Worm (Caenorhabditis elegans) whole organism, L1 larva: ENCODE results near the gene str-123.

Source experiments
- F16B12.6 ChIP-seq: fragments of 150-350 bp; optimal IDR thresholded peaks from 2 replicates; lab custom pipeline; 2014; ENCODE audit warnings: missing biosample characterization, missing genetic modification characterization
- Y116A8C.19 ChIP-seq: sonication (generic microtip); optimal IDR thresholded peaks from 2 replicates; lab custom pipeline; 2016; ENCODE audit warnings: missing compliant biosample characterization, missing genetic modification characterization, borderline replicate concordance
- aly-2 ChIP-seq: fragments of 150-350 bp; optimal IDR thresholded peaks from 2 replicates; lab custom pipeline; 2014; ENCODE audit warnings: missing biosample characterization, missing genetic modification characterization
- ama-1 ChIP-seq: fragments of 150-350 bp; optimal IDR thresholded peaks from 2 replicates; lab custom pipeline; 2014
- ceh-8 ChIP-seq: fragments of 200-800 bp; sonication (Bioruptor generic); optimal IDR thresholded peaks from 2 replicates; lab custom pipeline; 2018; ENCODE audit warnings: mild to moderate bottlenecking, missing genetic modification characterization, moderate library complexity, missing compliant biosample characterization
- ceh-82 ChIP-seq, 3 experiments: fragments of 150-350 bp in 1 of 3; sonication (generic microtip) in 2 of 3; optimal IDR thresholded peaks; 2 replicates each; lab custom pipeline; 2014 to 2017; ENCODE audit warnings: missing biosample characterization in 3 of 3, missing genetic modification characterization in 3 of 3
- ceh-88 ChIP-seq: fragments of 200-800 bp; sonication (Bioruptor generic); IDR thresholded peaks from 2 replicates; pipeline ENCODE4 v1.3.6; 2022; ENCODE audit warnings: missing genetic modification characterization, missing compliant biosample characterization
- ceh-90 ChIP-seq: sonication (generic microtip); optimal IDR thresholded peaks from 2 replicates; lab custom pipeline; 2016; ENCODE audit warnings: missing genetic modification characterization, missing compliant biosample characterization
- ces-1 ChIP-seq: fragments of 150-350 bp; optimal IDR thresholded peaks from 2 replicates; lab custom pipeline; 2014; ENCODE audit warnings: missing biosample characterization, missing genetic modification reagents, missing genetic modification characterization
- efl-1 ChIP-seq, 4 experiments: fragments of 150-350 bp; optimal IDR thresholded peaks in 3 of 4; peaks in 1 of 4; 1 replicate in 1 of 4; 2 replicates in 3 of 4; lab custom pipeline; 2014; ENCODE audit warnings: missing biosample characterization in 2 of 4, missing genetic modification characterization in 2 of 4, missing genetic modification reagents in 2 of 4
- elt-2 ChIP-seq: sonication (generic microtip); optimal IDR thresholded peaks from 2 replicates; lab custom pipeline; 2016; ENCODE audit warnings: missing genetic modification characterization, mild to moderate bottlenecking, inconsistent platforms, missing compliant biosample characterization, missing genetic modification reagents
- fkh-10 ChIP-seq: sonication (generic microtip); optimal IDR thresholded peaks from 2 replicates; lab custom pipeline; 2017; ENCODE audit warnings: missing biosample characterization, missing genetic modification reagents, missing genetic modification characterization
- fos-1 ChIP-seq: fragments of 150-350 bp; optimal IDR thresholded peaks from 2 replicates; lab custom pipeline; 2014; ENCODE audit warnings: missing biosample characterization, missing genetic modification characterization
- jun-1 ChIP-seq: fragments of 150-350 bp; optimal IDR thresholded peaks from 2 replicates; lab custom pipeline; 2014; ENCODE audit warnings: missing biosample characterization, missing genetic modification reagents, missing genetic modification characterization
- lin-13 ChIP-seq: fragments of 150-350 bp; optimal IDR thresholded peaks from 2 replicates; lab custom pipeline; 2014; ENCODE audit warnings: missing biosample characterization, missing genetic modification reagents, missing genetic modification characterization
- lin-14 ChIP-seq: fragments of 200-800 bp; sonication (Bioruptor generic); optimal IDR thresholded peaks from 2 replicates; lab custom pipeline; 2018; ENCODE audit warnings: mild to moderate bottlenecking, missing genetic modification characterization, moderate library complexity, missing compliant biosample characterization
- lin-15B ChIP-seq: fragments of 150-350 bp; sonication (generic microtip); optimal IDR thresholded peaks from 3 replicates; lab custom pipeline; 2014; ENCODE audit warnings: missing biosample characterization, missing genetic modification characterization
- lin-39 ChIP-seq: fragments of 150-350 bp; optimal IDR thresholded peaks from 2 replicates; lab custom pipeline; 2014; ENCODE audit warnings: missing biosample characterization, missing genetic modification reagents, missing genetic modification characterization
- lsy-2 ChIP-seq, 2 experiments: fragments of 150-350 bp; optimal IDR thresholded peaks; 2 replicates each; lab custom pipeline; 2014; ENCODE audit warnings: missing biosample characterization in 2 of 2, missing genetic modification characterization in 2 of 2
- mab-9 ChIP-seq: fragments of 200-800 bp; sonication (Bioruptor generic); IDR thresholded peaks from 2 replicates; pipeline ENCODE4 v1.3.6; 2022; ENCODE audit warnings: missing genetic modification reagents, missing genetic modification characterization, missing compliant biosample characterization
- mdl-1 ChIP-seq, 2 experiments: fragments of 150-350 bp; optimal IDR thresholded peaks; 2 replicates each; lab custom pipeline; 2014 to 2017; ENCODE audit warnings: missing biosample characterization in 2 of 2, missing genetic modification characterization in 2 of 2, inconsistent platforms in 1 of 2
- nhr-20 ChIP-seq: sonication (generic microtip); optimal IDR thresholded peaks from 2 replicates; lab custom pipeline; 2016; ENCODE audit warnings: mild to moderate bottlenecking, missing genetic modification characterization, missing compliant biosample characterization
- nhr-76 ChIP-seq: sonication (generic microtip); optimal IDR thresholded peaks from 2 replicates; lab custom pipeline; 2017; ENCODE audit warnings: missing biosample characterization, missing genetic modification characterization
- nhr-77 ChIP-seq: fragments of 150-350 bp; optimal IDR thresholded peaks from 2 replicates; lab custom pipeline; 2014; ENCODE audit warnings: missing biosample characterization, missing genetic modification characterization
- pqm-1 ChIP-seq: sonication (generic microtip); optimal IDR thresholded peaks from 3 replicates; lab custom pipeline; 2017; ENCODE audit warnings: missing biosample characterization, missing genetic modification characterization
- rnt-1 ChIP-seq: sonication (generic microtip); optimal IDR thresholded peaks from 2 replicates; lab custom pipeline; 2016; ENCODE audit warnings: mild to moderate bottlenecking, missing genetic modification characterization, moderate library complexity, missing compliant biosample characterization
- sox-4 ChIP-seq: sonication (generic microtip); optimal IDR thresholded peaks from 2 replicates; lab custom pipeline; 2016; ENCODE audit warnings: missing genetic modification characterization, missing compliant biosample characterization
- sup-37 ChIP-seq: fragments of 200-800 bp; sonication (Bioruptor generic); optimal IDR thresholded peaks from 2 replicates; lab custom pipeline; 2018; ENCODE audit warnings: mild to moderate bottlenecking, missing genetic modification characterization, missing compliant biosample characterization
- swsn-7 ChIP-seq: sonication (generic microtip); optimal IDR thresholded peaks from 2 replicates; lab custom pipeline; 2016; ENCODE audit warnings: missing genetic modification characterization, missing compliant biosample characterization
- tbx-2 ChIP-seq: sonication (generic microtip); optimal IDR thresholded peaks from 2 replicates; lab custom pipeline; 2016; ENCODE audit warnings: missing genetic modification characterization, missing compliant biosample characterization
- unc-130 ChIP-seq: fragments of 150-350 bp; optimal IDR thresholded peaks from 2 replicates; lab custom pipeline; 2017; ENCODE audit warnings: missing biosample characterization, missing genetic modification characterization, inconsistent platforms
- unc-98 ChIP-seq: fragments of 200-800 bp; sonication (Bioruptor generic); IDR thresholded peaks from 2 replicates; pipeline ENCODE4 v1.3.6; 2022; ENCODE audit warnings: missing genetic modification characterization, missing compliant biosample characterization
- vab-15 ChIP-seq: sonication (generic microtip); optimal IDR thresholded peaks from 2 replicates; lab custom pipeline; 2017; ENCODE audit warnings: missing genotype, mild to moderate bottlenecking, missing genetic modification characterization, missing compliant biosample characterization
- zag-1 ChIP-seq: fragments of 150-350 bp; optimal IDR thresholded peaks from 2 replicates; lab custom pipeline; 2014; ENCODE audit warnings: missing biosample characterization, missing genetic modification characterization
- zip-4 ChIP-seq: fragments of 200-800 bp; sonication (Bioruptor generic); optimal IDR thresholded peaks from 2 replicates; lab custom pipeline; 2018; ENCODE audit warnings: mild to moderate bottlenecking, missing genetic modification characterization, moderate library complexity, missing compliant biosample characterization
- ztf-11 ChIP-seq, 2 experiments: sonication (generic microtip); optimal IDR thresholded peaks; 2 replicates each; lab custom pipeline; 2016 to 2017; ENCODE audit warnings: missing genetic modification characterization in 2 of 2, missing biosample characterization in 1 of 2, missing compliant biosample characterization in 1 of 2

str-123 gene

DNA sequence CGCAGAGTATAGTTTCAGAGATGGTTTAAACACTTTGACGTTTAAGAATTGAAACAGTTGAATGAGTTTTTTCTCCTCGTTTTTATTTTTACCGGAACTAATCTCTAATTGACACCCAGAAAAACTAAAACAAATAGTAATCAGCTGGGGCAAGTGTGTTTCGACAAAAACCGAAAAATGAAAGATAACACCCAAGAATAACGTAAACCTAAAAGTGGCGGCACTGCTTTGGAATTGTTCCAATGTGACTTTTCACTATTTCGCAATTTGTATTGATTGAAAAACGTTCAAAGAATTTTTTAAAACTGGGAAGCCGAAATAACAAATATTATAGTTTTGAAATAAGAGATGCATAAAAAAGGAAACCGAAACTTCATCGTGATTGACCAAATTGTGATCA lies 28.6 kb downstream of the str-123 start:
- no peak for TF ChIP-seq sup-37
- no peak for TF ChIP-seq ceh-82 (tag; optimal IDR thresholded peaks at IDR 0.05; lab: Kevin White, UChicago)
- no peak for TF ChIP-seq lin-39
- TF ChIP-seq lsy-2 (tag; optimal IDR thresholded peaks at IDR 0.05; lab: Kevin White, UChicago): no peak
- TF ChIP-seq Y116A8C.19 (tag; lab: Kevin White, UChicago): no peak
- no peak for TF ChIP-seq vab-15 (tag; lab: Kevin White, UChicago)
- no peak for TF ChIP-seq ztf-11 (tag; optimal IDR thresholded peaks at IDR 0.05; lab: Kevin White, UChicago)
- no peak for TF ChIP-seq rnt-1
- no peak for TF ChIP-seq lin-13 (GFP tag; lab: Kevin White, UChicago)
- no peak for TF ChIP-seq nhr-77 (tag; lab: Kevin White, UChicago)
- no peak for TF ChIP-seq zip-4 (GFP tag; lab: Kevin White, UChicago)
- no peak for TF ChIP-seq sox-4 (tag; lab: Kevin White, UChicago)
- TF ChIP-seq nhr-76 (tag; lab: Kevin White, UChicago): no peak
- no peak for TF ChIP-seq lin-15B (tag; lab: Kevin White, UChicago)
- TF ChIP-seq pqm-1 (tag; lab: Kevin White, UChicago): no peak
- no peak for TF ChIP-seq mdl-1 (tag; optimal IDR thresholded peaks at IDR 0.05; lab: Kevin White, UChicago)

- TF ChIP-seq aly-2 (tag; lab: Kevin White, UChicago): no peak
- TF ChIP-seq ces-1: no peak
- no peak for TF ChIP-seq zip-4 (GFP tag; lab: Kevin White, UChicago)
- TF ChIP-seq elt-2 (tag; lab: Kevin White, UChicago): no peak
- no peak for TF ChIP-seq nhr-77 (tag; lab: Kevin White, UChicago)
- no peak for TF ChIP-seq unc-130 (tag; lab: Kevin White, UChicago)
- TF ChIP-seq fkh-10: no peak
- TF ChIP-seq efl-1 (optimal IDR thresholded peaks at IDR 0.05; lab: Kevin White, UChicago): no peak
- no peak for TF ChIP-seq efl-1 (GFP tag; optimal IDR thresholded peaks at IDR 0.05 in 1 of 2; lab: Kevin White, UChicago)
Observed at ce11 chrX:12819512-12819911, 29.4 kb downstream of the str-123 start.

DNA sequence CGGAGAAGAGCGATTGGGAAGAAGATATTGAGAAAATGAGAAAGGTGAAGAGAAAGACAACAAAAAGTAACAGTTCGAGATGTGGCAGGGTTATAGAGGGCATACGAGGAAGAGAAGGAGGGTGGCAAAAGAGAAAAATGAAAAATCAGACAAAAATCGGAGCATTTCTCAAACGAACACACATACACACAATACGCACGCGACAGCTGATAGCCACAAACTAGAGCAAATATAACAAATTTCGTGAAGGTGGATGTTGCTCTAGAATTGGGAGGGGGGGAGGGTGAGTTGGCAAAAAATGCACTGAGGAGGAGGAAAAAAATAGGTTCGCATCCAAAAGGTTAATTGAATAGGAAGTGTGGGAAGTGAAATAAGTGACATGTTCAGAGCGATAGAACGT lies 35.0 kb downstream of the str-123 start:
- no peak for TF ChIP-seq efl-1 (optimal IDR thresholded peaks at IDR 0.05; lab: Kevin White, UChicago)
- TF ChIP-seq efl-1 (GFP tag; optimal IDR thresholded peaks at IDR 0.05 in 1 of 2; lab: Kevin White, UChicago): peak in 1 of 2 experiments; percentile 92
- no peak for TF ChIP-seq ceh-8 (GFP tag; lab: Kevin White, UChicago)

- TF ChIP-seq efl-1 (optimal IDR thresholded peaks at IDR 0.05; lab: Kevin White, UChicago) (no peak), efl-1 (GFP tag; optimal IDR thresholded peaks at IDR 0.05 in 1 of 2; lab: Kevin White, UChicago) (peak in 1 of 2 experiments; percentile 58), lin-15B (tag; lab: Kevin White, UChicago) (no peak)
- TF ChIP-seq, all 84 proteins: peak for 1
Observed at ce11 chrX:12826782-12827181, 36.6 kb downstream of the str-123 start.

- TF ChIP-seq mab-9 (GFP tag; lab: Robert Waterston, UW) (no peak), sup-37 (no peak), lin-14 (peak; percentile 12), efl-1 (optimal IDR thresholded peaks at IDR 0.05; lab: Kevin White, UChicago) (no peak), efl-1 (GFP tag; optimal IDR thresholded peaks at IDR 0.05 in 1 of 2; lab: Kevin White, UChicago) (peak in 1 of 2 experiments; percentile 87)
Observed at ce11 chrX:12827741-12828408, 37.7 kb downstream of the str-123 start.

DNA sequence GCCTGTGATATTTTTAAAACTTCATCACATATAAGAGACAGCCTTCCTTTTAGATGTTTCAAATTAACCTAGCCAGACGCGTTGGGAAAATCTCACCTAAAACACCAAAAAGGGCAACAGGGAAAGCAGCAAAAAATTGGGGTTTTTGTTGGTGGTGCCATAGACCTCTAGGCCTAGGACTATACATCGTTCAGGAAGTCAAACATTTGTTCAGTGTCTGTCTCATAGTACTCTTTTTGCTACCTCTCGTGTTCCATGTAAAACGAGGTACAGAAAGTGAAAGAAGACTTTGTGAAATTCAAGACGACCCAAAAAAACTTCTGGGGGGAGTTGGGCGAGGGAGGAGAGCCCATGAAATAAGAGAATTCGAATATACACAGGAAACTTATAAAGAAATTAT lies 38.9 kb downstream of the str-123 start:
- TF ChIP-seq swsn-7 (tag; lab: Kevin White, UChicago): no peak
- TF ChIP-seq tbx-2 (tag; lab: Kevin White, UChicago): no peak
- no peak for TF ChIP-seq fos-1 (tag; lab: Kevin White, UChicago)
- TF ChIP-seq nhr-20 (tag; lab: Kevin White, UChicago): no peak
- no peak for TF ChIP-seq jun-1 (tag; lab: Kevin White, UChicago)
- no peak for TF ChIP-seq zag-1 (tag; lab: Kevin White, UChicago)
- TF ChIP-seq vab-15 (tag; lab: Kevin White, UChicago): no peak
- TF ChIP-seq F16B12.6 (tag; lab: Kevin White, UChicago): no peak
- TF ChIP-seq fkh-10: no peak
- no peak for TF ChIP-seq aly-2 (tag; lab: Kevin White, UChicago)
- no peak for TF ChIP-seq ama-1 (lab: Kevin White, UChicago)
- TF ChIP-seq unc-98: no peak
- no peak for TF ChIP-seq nhr-77 (tag; lab: Kevin White, UChicago)
- TF ChIP-seq sox-4 (tag; lab: Kevin White, UChicago): no peak
- TF ChIP-seq elt-2 (tag; lab: Kevin White, UChicago): no peak
- TF ChIP-seq ceh-90: no peak
- no peak for TF ChIP-seq ceh-88 (GFP tag; lab: Robert Waterston, UW)
